Fruit fly (Drosophila melanogaster) whole organism, embryonic: Measurements from ENCODE around the gene CG4438.
A peak's percentile ranks its signal among the peaks of the same experiment; 100 is the strongest.

Experiments used
- CG10209 ChIP-seq: fragments of 200-800 bp; sonication (Bioruptor generic); optimal IDR thresholded peaks from 3 replicates; lab custom pipeline; 2017; ENCODE audit warnings: missing biosample characterization, mild to moderate bottlenecking, missing genetic modification characterization, missing genetic modification reagents
- CG10462 ChIP-seq: fragments of 200-800 bp; sonication (Bioruptor generic); optimal IDR thresholded peaks from 2 replicates; lab custom pipeline; 2016; ENCODE audit warnings: missing biosample characterization, missing genetic modification characterization
- CG1233 ChIP-seq: fragments of 200-800 bp; sonication (Bioruptor generic); optimal IDR thresholded peaks from 4 replicates; lab custom pipeline; 2018; ENCODE audit warnings: missing biosample characterization, mild to moderate bottlenecking, missing genetic modification characterization
- CG12659 ChIP-seq: fragments of 200-800 bp; sonication (Bioruptor generic); optimal IDR thresholded peaks from 3 replicates; lab custom pipeline; 2017; ENCODE audit warnings: mild to moderate bottlenecking, missing biosample characterization, missing genetic modification reagents, missing genetic modification characterization
- CG15601 ChIP-seq: fragments of 200-800 bp; sonication (Bioruptor generic); optimal IDR thresholded peaks from 3 replicates; lab custom pipeline; 2019; ENCODE audit warnings: missing biosample characterization, mild to moderate bottlenecking, missing genetic modification characterization, moderate library complexity
- CG1603 ChIP-seq: fragments of 200-800 bp; sonication (Bioruptor generic); optimal IDR thresholded peaks from 2 replicates; lab custom pipeline; 2019; ENCODE audit warnings: missing biosample characterization, mild to moderate bottlenecking, missing genetic modification characterization, moderate library complexity
- CG16779 ChIP-seq: fragments of 200-800 bp; sonication (Bioruptor generic); IDR thresholded peaks from 2 replicates; pipeline ENCODE4 v1.3.6; 2022; ENCODE audit warnings: missing biosample characterization, missing genetic modification characterization
- CG17186 ChIP-seq: fragments of 200-800 bp; sonication (Bioruptor generic); optimal IDR thresholded peaks from 3 replicates; lab custom pipeline; 2017; ENCODE audit warnings: missing biosample characterization, missing genetic modification reagents, missing genetic modification characterization
- CG1832 ChIP-seq: fragments of 200-800 bp; sonication (Bioruptor generic); optimal IDR thresholded peaks from 2 replicates; lab custom pipeline; 2017; ENCODE audit warnings: missing biosample characterization, mild to moderate bottlenecking, missing genetic modification characterization, inconsistent platforms
- CG3281 ChIP-seq: fragments of 200-800 bp; sonication (Bioruptor generic); optimal IDR thresholded peaks from 3 replicates; lab custom pipeline; 2017; ENCODE audit warnings: missing biosample characterization, mild to moderate bottlenecking, missing genetic modification characterization
- CG3847 ChIP-seq: fragments of 200-800 bp; sonication (Bioruptor generic); IDR thresholded peaks from 2 replicates; pipeline ENCODE4 v1.3.6; 2022; ENCODE audit warnings: missing biosample characterization, missing genetic modification characterization
- CG43689 ChIP-seq: fragments of 200-800 bp; sonication (Bioruptor generic); IDR thresholded peaks from 2 replicates; pipeline ENCODE4 v1.3.6; 2022; ENCODE audit warnings: missing biosample characterization, missing genetic modification characterization
- CG7987 ChIP-seq: fragments of 200-800 bp; sonication (Bioruptor generic); optimal IDR thresholded peaks from 2 replicates; lab custom pipeline; 2018; ENCODE audit warnings: missing biosample characterization, mild to moderate bottlenecking, missing genetic modification characterization, moderate library complexity
- CG8359 ChIP-seq: fragments of 200-800 bp; sonication (Bioruptor generic); optimal IDR thresholded peaks from 2 replicates; lab custom pipeline; 2017; ENCODE audit warnings: missing biosample characterization, mild to moderate bottlenecking, missing genetic modification characterization, borderline replicate concordance
- CG8388 ChIP-seq: fragments of 200-800 bp; sonication (Bioruptor generic); optimal IDR thresholded peaks from 2 replicates; lab custom pipeline; 2019; ENCODE audit warnings: missing biosample characterization, mild to moderate bottlenecking, missing genetic modification characterization, moderate library complexity
- CG9215 ChIP-seq: fragments of 200-800 bp; sonication (Bioruptor generic); IDR thresholded peaks from 2 replicates; pipeline ENCODE4 v1.3.6; 2022; ENCODE audit warnings: missing biosample characterization, missing genetic modification characterization
- CG9932 ChIP-seq: fragments of 200-800 bp; sonication (Bioruptor generic); IDR thresholded peaks from 2 replicates; pipeline ENCODE4 v1.3.6; 2022; ENCODE audit warnings: missing biosample characterization, missing genetic modification characterization
- Camta ChIP-seq: fragments of 200-800 bp; sonication (Bioruptor generic); optimal IDR thresholded peaks from 2 replicates; lab custom pipeline; 2016; ENCODE audit warnings: missing biosample characterization, missing genetic modification characterization
- D19B ChIP-seq: fragments of 200-800 bp; sonication (Bioruptor generic); optimal IDR thresholded peaks from 2 replicates; lab custom pipeline; 2017; ENCODE audit warnings: missing biosample characterization, mild to moderate bottlenecking, missing genetic modification characterization
- Dfd ChIP-seq, 2 experiments: fragments of >200 bp; optimal IDR thresholded peaks; 2 replicates each; lab custom pipeline; 2017; ENCODE audit warnings: missing biosample characterization in 2 of 2, missing genetic modification characterization in 2 of 2
- Dp ChIP-seq: fragments of 200-800 bp; sonication (Bioruptor generic); optimal IDR thresholded peaks from 2 replicates; lab custom pipeline; 2018; ENCODE audit warnings: missing biosample characterization, mild to moderate bottlenecking, missing genetic modification characterization, moderate library complexity
- Gsc ChIP-seq: fragments of 200-800 bp; sonication (Bioruptor generic); IDR thresholded peaks from 2 replicates; pipeline ENCODE4 v1.3.6; 2022; ENCODE audit warnings: missing biosample characterization, missing genetic modification characterization
- Hr3 ChIP-seq: fragments of 200-800 bp; sonication (Bioruptor generic); optimal IDR thresholded peaks from 3 replicates; lab custom pipeline; 2016; ENCODE audit warnings: missing biosample characterization, missing genetic modification characterization
- Nf-YC ChIP-seq: fragments of 200-800 bp; optimal IDR thresholded peaks from 3 replicates; lab custom pipeline; 2019; ENCODE audit warnings: missing biosample characterization, mild to moderate bottlenecking, missing genetic modification characterization, moderate library complexity
- Ptx1 ChIP-seq: fragments of 200-800 bp; sonication (Bioruptor generic); IDR thresholded peaks from 2 replicates; pipeline ENCODE4 v1.3.6; 2022; ENCODE audit warnings: missing biosample characterization, missing genetic modification characterization
- Scr ChIP-seq: fragments of 200-800 bp; sonication (Bioruptor generic); IDR thresholded peaks from 2 replicates; pipeline ENCODE4 v1.3.6; 2022; ENCODE audit warnings: missing biosample characterization, missing genetic modification characterization; ENCODE audit not compliant: partially characterized antibody
- Sox100B ChIP-seq: fragments of 200-800 bp; sonication (Bioruptor generic); optimal IDR thresholded peaks from 3 replicates; lab custom pipeline; 2018; ENCODE audit warnings: missing biosample characterization, mild to moderate bottlenecking, missing genetic modification characterization
- TFAM ChIP-seq: fragments of 200-800 bp; sonication (Bioruptor generic); optimal IDR thresholded peaks from 2 replicates; lab custom pipeline; 2017; ENCODE audit warnings: missing biosample characterization, missing genetic modification characterization, inconsistent platforms
- Usf ChIP-seq: fragments of 200-800 bp; sonication (Bioruptor generic); optimal IDR thresholded peaks from 2 replicates; lab custom pipeline; 2017; ENCODE audit warnings: missing genotype, missing biosample characterization, missing genetic modification characterization
- al ChIP-seq: fragments of 200-800 bp; sonication (Bioruptor generic); IDR thresholded peaks from 2 replicates; pipeline ENCODE4 v1.3.6; 2022; ENCODE audit warnings: missing biosample characterization, missing genetic modification characterization
- ash1 ChIP-seq: fragments of 200-800 bp; sonication (Bioruptor generic); optimal IDR thresholded peaks from 2 replicates; lab custom pipeline; 2018; ENCODE audit warnings: missing biosample characterization, mild to moderate bottlenecking, missing genetic modification characterization
- az2 ChIP-seq: fragments of 200-800 bp; sonication (Bioruptor generic); optimal IDR thresholded peaks from 3 replicates; lab custom pipeline; 2016; ENCODE audit warnings: missing biosample characterization, missing genetic modification characterization
- croc ChIP-seq: fragments of 200-800 bp; sonication (Bioruptor generic); conservative IDR thresholded peaks from 3 replicates; pipeline ENCODE4 v1.3.6; 2022; ENCODE audit warnings: missing biosample characterization, missing genetic modification characterization
- da ChIP-seq: fragments of 200-800 bp; sonication (Bioruptor generic); optimal IDR thresholded peaks from 2 replicates; lab custom pipeline; 2016; ENCODE audit warnings: missing biosample characterization, missing genetic modification characterization
- dan ChIP-seq: fragments of 200-800 bp; sonication (Bioruptor generic); IDR thresholded peaks from 2 replicates; pipeline ENCODE4 v1.3.6; 2022; ENCODE audit warnings: missing biosample characterization, missing genetic modification characterization
- disco-r ChIP-seq: fragments of 200-800 bp; sonication (Bioruptor generic); optimal IDR thresholded peaks from 2 replicates; lab custom pipeline; 2016; ENCODE audit warnings: missing biosample characterization, missing genetic modification characterization
- en ChIP-seq: fragments of 200-800 bp; sonication (Bioruptor generic); optimal IDR thresholded peaks from 2 replicates; lab custom pipeline; 2016; ENCODE audit warnings: missing biosample characterization, missing genetic modification characterization
- fd102C ChIP-seq: fragments of 200-800 bp; sonication (Bioruptor generic); optimal IDR thresholded peaks from 2 replicates; lab custom pipeline; 2018; ENCODE audit warnings: missing biosample characterization, mild to moderate bottlenecking, missing genetic modification characterization, moderate library complexity
- ham ChIP-seq: fragments of 200-800 bp; sonication (Bioruptor generic); IDR thresholded peaks from 2 replicates; pipeline ENCODE4 v1.3.6; 2022; ENCODE audit warnings: missing biosample characterization, missing genetic modification characterization
- knrl ChIP-seq: fragments of 200-800 bp; sonication (Bioruptor generic); IDR thresholded peaks from 3 replicates; pipeline ENCODE4 v1.3.6; 2022; ENCODE audit warnings: missing biosample characterization, missing genetic modification characterization; ENCODE audit not compliant: partially characterized antibody
- mirr ChIP-seq: fragments of 200-800 bp; sonication (Bioruptor generic); optimal IDR thresholded peaks from 3 replicates; lab custom pipeline; 2018; ENCODE audit warnings: missing biosample characterization, mild to moderate bottlenecking, missing genetic modification characterization
- nau ChIP-seq: fragments of 200-800 bp; sonication (Bioruptor generic); optimal IDR thresholded peaks from 3 replicates; lab custom pipeline; 2017; ENCODE audit warnings: missing biosample characterization, mild to moderate bottlenecking, missing genetic modification characterization, missing genetic modification reagents
- nmo ChIP-seq: fragments of 200-800 bp; sonication (Bioruptor generic); optimal IDR thresholded peaks from 2 replicates; lab custom pipeline; 2018; ENCODE audit warnings: missing biosample characterization, mild to moderate bottlenecking, missing genetic modification characterization, moderate library complexity
- pho ChIP-seq: fragments of 200-800 bp; sonication (Bioruptor generic); optimal IDR thresholded peaks from 2 replicates; lab custom pipeline; 2016; ENCODE audit warnings: missing biosample characterization, missing genetic modification characterization
- phol ChIP-seq: fragments of 200-800 bp; sonication (Bioruptor generic); optimal IDR thresholded peaks from 3 replicates; lab custom pipeline; 2018; ENCODE audit warnings: missing biosample characterization, mild to moderate bottlenecking, missing genetic modification characterization, moderate library complexity
- prd ChIP-seq, 3 experiments: fragments of >200 bp in 2 of 3; fragments of 200-800 bp in 1 of 3; sonication (Bioruptor generic) in 1 of 3; optimal IDR thresholded peaks in 2 of 3; IDR thresholded peaks in 1 of 3; 2 replicates in 2 of 3; 3 replicates in 1 of 3; pipeline versions ENCODE4 v1.3.6 to Lab custom; 2017 to 2022; ENCODE audit warnings: missing biosample characterization in 1 of 3, missing genetic modification characterization in 1 of 3
- sens ChIP-seq: fragments of 200-800 bp; sonication (Bioruptor generic); peaks from one replicate; lab custom pipeline; 2016; ENCODE audit warnings: missing biosample characterization, missing genetic modification characterization
- slbo ChIP-seq: fragments of 200-800 bp; sonication (Bioruptor generic); IDR thresholded peaks from 2 replicates; pipeline ENCODE4 v1.3.6; 2022; ENCODE audit warnings: missing biosample characterization, missing genetic modification characterization
- sqz ChIP-seq: fragments of 200-800 bp; sonication (Bioruptor generic); optimal IDR thresholded peaks from 3 replicates; lab custom pipeline; 2018; ENCODE audit warnings: missing biosample characterization, mild to moderate bottlenecking, missing genetic modification characterization

CG4438 gene

DNA sequence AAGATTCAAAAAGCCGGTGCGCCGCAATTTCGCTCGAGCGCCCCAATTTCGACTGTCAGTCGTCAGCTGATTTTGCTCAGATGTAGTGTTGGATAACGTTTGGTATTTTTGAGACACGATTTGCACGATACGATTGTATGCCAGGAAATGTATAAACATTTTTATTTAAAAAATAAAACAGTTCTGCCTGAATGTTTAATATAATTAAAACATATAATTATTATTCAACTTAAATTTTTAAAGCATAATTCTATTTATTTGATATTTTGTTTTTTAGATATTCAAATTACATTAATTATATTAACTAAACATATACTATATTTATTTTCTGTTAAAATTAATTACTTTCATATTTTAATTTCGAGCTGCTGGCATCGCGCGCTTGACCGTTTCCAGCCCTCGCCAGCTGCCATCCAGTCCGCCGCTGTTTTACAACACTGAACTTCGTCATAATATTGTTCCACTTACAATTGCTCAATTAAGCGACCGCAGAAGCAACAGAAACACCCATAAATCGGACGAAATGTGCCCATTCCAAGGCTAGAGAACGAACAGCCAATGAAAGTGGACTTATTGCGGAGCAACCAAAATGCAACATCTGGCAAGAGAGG lies 33.3 kb upstream of the CG4438 start, which contains the start of the genes FucTB and scat (continued):
- TF ChIP-seq phol (tag; lab: Kevin White, UChicago) (peak; percentile 98), CG1832 (no peak), prd (optimal IDR thresholded peaks at IDR 0.05; lab: Kevin White, UChicago) (no peak), prd (GFP tag; IDR thresholded peaks at IDR 0.05; lab: Robert Waterston, UW) (peak; percentile 95), Ptx1 (peak; percentile 95), CG9932 (peak; percentile 97), Scr (GFP tag; lab: Robert Waterston, UW) (peak; percentile 32; the same call in 1 of the 2 replicates), Dp (GFP tag; lab: Kevin White, UChicago) (peak; percentile 69), ash1 (GFP tag; lab: Kevin White, UChicago) (no peak), ham (no peak), disco-r (GFP tag; lab: Kevin White, UChicago) (no peak), CG16779 (GFP tag; lab: Robert Waterston, UW) (no peak), dan (peak; percentile 76), CG3281 (GFP tag; lab: Kevin White, UChicago) (peak; percentile 88), CG9215 (GFP tag; lab: Robert Waterston, UW) (peak; percentile 91), Dfd (GFP tag; optimal IDR thresholded peaks at IDR 0.05; lab: Kevin White, UChicago) (no peak), D19B (peak; percentile 80), Camta (GFP tag; lab: Kevin White, UChicago) (peak; percentile 22), nau (GFP tag; lab: Kevin White, UChicago) (no peak), CG1233 (GFP tag; lab: Kevin White, UChicago) (peak; percentile 84), pho (GFP tag; lab: Kevin White, UChicago) (peak; percentile 72), fd102C (no peak), CG10209 (peak; percentile 94), al (GFP tag; lab: Robert Waterston, UW) (peak; percentile 89), CG17186 (GFP tag; lab: Kevin White, UChicago) (peak; percentile 22), CG10462 (GFP tag; lab: Kevin White, UChicago) (peak; percentile 76), knrl (peak; percentile 79), Gsc (GFP tag; lab: Robert Waterston, UW) (peak; percentile 76), az2 (GFP tag; lab: Kevin White, UChicago) (peak; percentile 91), CG43689 (GFP tag; lab: Robert Waterston, UW) (peak; percentile 75; the same call in 1 of the 2 replicates), CG3847 (GFP tag; lab: Robert Waterston, UW) (peak; percentile 96), Sox100B (GFP tag; lab: Kevin White, UChicago) (peak; percentile 87), en (GFP tag; lab: Kevin White, UChicago) (no peak), CG8388 (GFP tag; lab: Kevin White, UChicago) (peak; percentile 86), CG15601 (tag; lab: Kevin White, UChicago) (peak; percentile 91), croc (GFP tag; lab: Robert Waterston, UW) (peak; percentile 93), CG8359 (peak; percentile 52), sens (peak; percentile 70), Nf-YC (peak; percentile 86), slbo (GFP tag; lab: Robert Waterston, UW) (peak; percentile 96), nmo (GFP tag; lab: Kevin White, UChicago) (peak; percentile 98), mirr (GFP tag; lab: Kevin White, UChicago) (no peak), CG12659 (GFP tag; lab: Kevin White, UChicago) (peak; percentile 94), CG1603 (tag; lab: Kevin White, UChicago) (peak; percentile 54), Usf (GFP tag; lab: Kevin White, UChicago) (peak; percentile 95), da (GFP tag; lab: Kevin White, UChicago) (no peak), Hr3 (GFP tag; lab: Kevin White, UChicago) (peak; percentile 98), TFAM (GFP tag; lab: Kevin White, UChicago) (no peak), sqz (no peak), CG7987 (GFP tag; lab: Kevin White, UChicago) (peak; percentile 60)
